Fruit fly (Drosophila melanogaster) whole organism, embryonic: ENCODE results near the gene CG13670.

ENCODE experiments used
- Ada2b ChIP-seq: fragments of 200-800 bp; sonication (Bioruptor generic); IDR thresholded peaks from 2 replicates; pipeline ENCODE4 v1.3.6; 2022; ENCODE audit warnings: missing biosample characterization, missing genetic modification characterization
- Atf-2 ChIP-seq: fragments of 200-800 bp; sonication (Bioruptor generic); optimal IDR thresholded peaks from 2 replicates; lab custom pipeline; 2016; ENCODE audit warnings: missing biosample characterization, missing genetic modification characterization
- Atf6 ChIP-seq: fragments of 200-800 bp; sonication (Bioruptor generic); IDR thresholded peaks from 2 replicates; pipeline ENCODE4 v1.3.6; 2022; ENCODE audit warnings: missing biosample characterization, missing genetic modification characterization
- CG10543 ChIP-seq: fragments of 200-800 bp; sonication (Bioruptor generic); optimal IDR thresholded peaks from 3 replicates; lab custom pipeline; 2017; ENCODE audit warnings: missing biosample characterization, mild to moderate bottlenecking, missing genetic modification characterization, moderate library complexity
- CG11504 ChIP-seq: fragments of 200-800 bp; sonication (Bioruptor generic); optimal IDR thresholded peaks from 3 replicates; lab custom pipeline; 2019; ENCODE audit warnings: missing biosample characterization, mild to moderate bottlenecking, missing genetic modification characterization, moderate library complexity
- CG13296 ChIP-seq: fragments of 200-800 bp; sonication (Bioruptor generic); optimal IDR thresholded peaks from 3 replicates; lab custom pipeline; 2018; ENCODE audit warnings: missing biosample characterization, mild to moderate bottlenecking, missing genetic modification characterization
- CG13424 ChIP-seq: fragments of 200-800 bp; sonication (Bioruptor generic); optimal IDR thresholded peaks from 2 replicates; lab custom pipeline; 2019; ENCODE audit warnings: missing biosample characterization, mild to moderate bottlenecking, missing genetic modification characterization, moderate library complexity
- CG13775 ChIP-seq: fragments of 200-800 bp; sonication (Bioruptor generic); optimal IDR thresholded peaks from 3 replicates; lab custom pipeline; 2017; ENCODE audit warnings: missing biosample characterization, mild to moderate bottlenecking, missing genetic modification characterization
- CG15073 ChIP-seq: fragments of 200-800 bp; sonication (Bioruptor generic); optimal IDR thresholded peaks from 2 replicates; lab custom pipeline; 2016; ENCODE audit warnings: missing biosample characterization, missing genetic modification characterization
- CG17328 ChIP-seq: fragments of 200-800 bp; sonication (Bioruptor generic); IDR thresholded peaks from 2 replicates; pipeline ENCODE4 v1.3.6; 2022; ENCODE audit warnings: missing biosample characterization, missing genetic modification characterization
- CG18262 ChIP-seq: fragments of 200-800 bp; optimal IDR thresholded peaks from 3 replicates; lab custom pipeline; 2019; ENCODE audit warnings: missing biosample characterization, mild to moderate bottlenecking, missing genetic modification characterization, moderate library complexity
- CG1832 ChIP-seq: fragments of 200-800 bp; sonication (Bioruptor generic); optimal IDR thresholded peaks from 2 replicates; lab custom pipeline; 2017; ENCODE audit warnings: missing biosample characterization, mild to moderate bottlenecking, missing genetic modification characterization, inconsistent platforms
- CG18476 ChIP-seq: fragments of 200-800 bp; sonication (Bioruptor generic); optimal IDR thresholded peaks from 2 replicates; lab custom pipeline; 2016; ENCODE audit warnings: missing biosample characterization, mild to moderate bottlenecking, missing genetic modification characterization
- CG2678 ChIP-seq: fragments of 200-800 bp; sonication (Bioruptor generic); optimal IDR thresholded peaks from 3 replicates; lab custom pipeline; 2019; ENCODE audit warnings: missing biosample characterization, mild to moderate bottlenecking, missing genetic modification characterization, moderate library complexity
- CG2712 ChIP-seq: fragments of 200-800 bp; optimal IDR thresholded peaks from 3 replicates; lab custom pipeline; 2019; ENCODE audit warnings: missing biosample characterization, mild to moderate bottlenecking, missing genetic modification characterization, moderate library complexity
- CG2889 ChIP-seq: fragments of 200-800 bp; sonication (Bioruptor generic); IDR thresholded peaks from 3 replicates; pipeline ENCODE4 v1.3.6; 2022; ENCODE audit warnings: missing biosample characterization, missing genetic modification characterization
- CG4617 ChIP-seq: fragments of 200-800 bp; sonication (Bioruptor generic); optimal IDR thresholded peaks from 3 replicates; lab custom pipeline; 2016; ENCODE audit warnings: missing biosample characterization, missing genetic modification characterization, borderline replicate concordance
- CG6765 ChIP-seq: fragments of 200-800 bp; sonication (Bioruptor generic); optimal IDR thresholded peaks from 3 replicates; lab custom pipeline; 2017; ENCODE audit warnings: missing biosample characterization, mild to moderate bottlenecking, missing genetic modification characterization
- CG7271 ChIP-seq: fragments of 200-800 bp; sonication (Bioruptor generic); optimal IDR thresholded peaks from 2 replicates; lab custom pipeline; 2018; ENCODE audit warnings: missing biosample characterization, mild to moderate bottlenecking, missing genetic modification characterization, moderate library complexity
- CG7839 ChIP-seq: fragments of 200-800 bp; sonication (Bioruptor generic); optimal IDR thresholded peaks from 3 replicates; lab custom pipeline; 2018; ENCODE audit warnings: missing biosample characterization, mild to moderate bottlenecking, missing genetic modification characterization, moderate library complexity
- CG7963 ChIP-seq: fragments of 200-800 bp; sonication (Bioruptor generic); IDR thresholded peaks from 3 replicates; pipeline ENCODE4 v1.3.6; 2022; ENCODE audit warnings: missing biosample characterization, missing genetic modification characterization; ENCODE audit not compliant: partially characterized antibody
- CG8388 ChIP-seq: fragments of 200-800 bp; sonication (Bioruptor generic); optimal IDR thresholded peaks from 2 replicates; lab custom pipeline; 2019; ENCODE audit warnings: missing biosample characterization, mild to moderate bottlenecking, missing genetic modification characterization, moderate library complexity
- CG9609 ChIP-seq: fragments of 200-800 bp; sonication (Bioruptor generic); optimal IDR thresholded peaks from 3 replicates; lab custom pipeline; 2016; ENCODE audit warnings: missing biosample characterization, missing genetic modification characterization
- Camta ChIP-seq: fragments of 200-800 bp; sonication (Bioruptor generic); optimal IDR thresholded peaks from 2 replicates; lab custom pipeline; 2016; ENCODE audit warnings: missing biosample characterization, missing genetic modification characterization
- Dip3 ChIP-seq: fragments of 200-800 bp; sonication (Bioruptor generic); optimal IDR thresholded peaks from 3 replicates; lab custom pipeline; 2016; ENCODE audit warnings: missing biosample characterization, missing genetic modification characterization
- Eip74EF ChIP-seq, 2 experiments: fragments of 200-800 bp in 1 of 2; fragments of >200 bp in 1 of 2; sonication (Bioruptor generic) in 1 of 2; optimal IDR thresholded peaks; 2 replicates each; lab custom pipeline; 2017 to 2019; ENCODE audit warnings: missing biosample characterization in 2 of 2, missing genetic modification characterization in 2 of 2, mild to moderate bottlenecking in 1 of 2, moderate library complexity in 1 of 2
- Fer2 ChIP-seq: fragments of 200-800 bp; sonication (Bioruptor generic); optimal IDR thresholded peaks from 2 replicates; lab custom pipeline; 2018; ENCODE audit warnings: missing biosample characterization, mild to moderate bottlenecking, missing genetic modification characterization, moderate library complexity
- Gug ChIP-seq: fragments of 200-800 bp; sonication (Bioruptor generic); IDR thresholded peaks from 4 replicates; pipeline ENCODE4 v1.3.6; 2022; ENCODE audit warnings: missing biosample characterization, missing genetic modification characterization
- Hr3 ChIP-seq: fragments of 200-800 bp; sonication (Bioruptor generic); optimal IDR thresholded peaks from 3 replicates; lab custom pipeline; 2016; ENCODE audit warnings: missing biosample characterization, missing genetic modification characterization
- Hr51 ChIP-seq, 2 experiments: fragments of 200-800 bp; sonication (Bioruptor generic); optimal IDR thresholded peaks; 2 replicates in 1 of 2; 3 replicates in 1 of 2; lab custom pipeline; 2016 to 2018; ENCODE audit warnings: missing biosample characterization in 2 of 2, missing genetic modification characterization in 2 of 2, mild to moderate bottlenecking in 1 of 2, moderate library complexity in 1 of 2
- Lim3 ChIP-seq: fragments of 200-800 bp; sonication (Bioruptor generic); IDR thresholded peaks from 2 replicates; pipeline ENCODE4 v1.3.6; 2022; ENCODE audit warnings: missing biosample characterization, missing genetic modification characterization
- MBD-R2 ChIP-seq: fragments of 200-800 bp; sonication (Bioruptor generic); IDR thresholded peaks from 2 replicates; pipeline ENCODE4 v1.3.6; 2022; ENCODE audit warnings: missing biosample characterization, missing genetic modification characterization
- Oaz ChIP-seq: fragments of 200-800 bp; sonication (Bioruptor generic); IDR thresholded peaks from 2 replicates; pipeline ENCODE4 v1.3.6; 2022; ENCODE audit warnings: missing biosample characterization, missing genetic modification characterization
- Opbp ChIP-seq: fragments of 200-800 bp; sonication (Bioruptor generic); IDR thresholded peaks from 3 replicates; pipeline ENCODE4 v1.3.6; 2022; ENCODE audit warnings: missing biosample characterization, missing genetic modification characterization; ENCODE audit not compliant: partially characterized antibody
- Ptx1 ChIP-seq: fragments of 200-800 bp; sonication (Bioruptor generic); IDR thresholded peaks from 2 replicates; pipeline ENCODE4 v1.3.6; 2022; ENCODE audit warnings: missing biosample characterization, missing genetic modification characterization
- Sox100B ChIP-seq: fragments of 200-800 bp; sonication (Bioruptor generic); optimal IDR thresholded peaks from 3 replicates; lab custom pipeline; 2018; ENCODE audit warnings: missing biosample characterization, mild to moderate bottlenecking, missing genetic modification characterization
- Sry-β ChIP-seq: fragments of 200-800 bp; sonication (Bioruptor generic); optimal IDR thresholded peaks from 2 replicates; lab custom pipeline; 2018; ENCODE audit warnings: missing biosample characterization, mild to moderate bottlenecking, missing genetic modification characterization, moderate library complexity
- cad ChIP-seq: fragments of >200 bp; optimal IDR thresholded peaks from 2 replicates; lab custom pipeline; 2017; ENCODE audit warnings: missing biosample characterization, missing genetic modification characterization
- cg ChIP-seq: fragments of 200-800 bp; sonication (Bioruptor generic); optimal IDR thresholded peaks from 3 replicates; lab custom pipeline; 2019; ENCODE audit warnings: missing biosample characterization, mild to moderate bottlenecking, missing genetic modification characterization, moderate library complexity
- da ChIP-seq: fragments of 200-800 bp; sonication (Bioruptor generic); optimal IDR thresholded peaks from 2 replicates; lab custom pipeline; 2016; ENCODE audit warnings: missing biosample characterization, missing genetic modification characterization
- esg ChIP-seq: fragments of 200-800 bp; sonication (Bioruptor generic); conservative IDR thresholded peaks from 2 replicates; pipeline ENCODE4 v1.3.6; 2022; ENCODE audit warnings: missing biosample characterization, missing genetic modification characterization
- gce ChIP-seq: fragments of 200-800 bp; sonication (Bioruptor generic); IDR thresholded peaks from 3 replicates; pipeline ENCODE4 v1.3.6; 2022; ENCODE audit warnings: missing biosample characterization, missing genetic modification characterization
- jing ChIP-seq: fragments of 200-800 bp; sonication (Bioruptor generic); optimal IDR thresholded peaks from 2 replicates; lab custom pipeline; 2018; ENCODE audit warnings: missing biosample characterization, mild to moderate bottlenecking, missing genetic modification characterization
- scrt ChIP-seq: fragments of 200-800 bp; sonication (Bioruptor generic); optimal IDR thresholded peaks from 2 replicates; lab custom pipeline; 2018; ENCODE audit warnings: missing biosample characterization, mild to moderate bottlenecking, missing genetic modification characterization, moderate library complexity
- sim ChIP-seq: fragments of 200-800 bp; sonication (Bioruptor generic); IDR thresholded peaks from 2 replicates; pipeline ENCODE4 v1.3.6; 2022; ENCODE audit warnings: missing biosample characterization, missing genetic modification characterization
- slbo ChIP-seq: fragments of 200-800 bp; sonication (Bioruptor generic); IDR thresholded peaks from 2 replicates; pipeline ENCODE4 v1.3.6; 2022; ENCODE audit warnings: missing biosample characterization, missing genetic modification characterization
- toy ChIP-seq: fragments of 200-800 bp; sonication (Bioruptor generic); IDR thresholded peaks from 2 replicates; pipeline ENCODE4 v1.3.6; 2022; ENCODE audit warnings: missing biosample characterization, missing genetic modification characterization
- trh ChIP-seq: fragments of 200-800 bp; sonication (Bioruptor generic); optimal IDR thresholded peaks from 2 replicates; lab custom pipeline; 2016; ENCODE audit warnings: missing biosample characterization, missing genetic modification characterization
- vfl ChIP-seq: fragments of 200-800 bp; sonication (Bioruptor generic); optimal IDR thresholded peaks from 2 replicates; lab custom pipeline; 2016; ENCODE audit warnings: missing biosample characterization, missing genetic modification characterization

Gene CG13670

DNA sequence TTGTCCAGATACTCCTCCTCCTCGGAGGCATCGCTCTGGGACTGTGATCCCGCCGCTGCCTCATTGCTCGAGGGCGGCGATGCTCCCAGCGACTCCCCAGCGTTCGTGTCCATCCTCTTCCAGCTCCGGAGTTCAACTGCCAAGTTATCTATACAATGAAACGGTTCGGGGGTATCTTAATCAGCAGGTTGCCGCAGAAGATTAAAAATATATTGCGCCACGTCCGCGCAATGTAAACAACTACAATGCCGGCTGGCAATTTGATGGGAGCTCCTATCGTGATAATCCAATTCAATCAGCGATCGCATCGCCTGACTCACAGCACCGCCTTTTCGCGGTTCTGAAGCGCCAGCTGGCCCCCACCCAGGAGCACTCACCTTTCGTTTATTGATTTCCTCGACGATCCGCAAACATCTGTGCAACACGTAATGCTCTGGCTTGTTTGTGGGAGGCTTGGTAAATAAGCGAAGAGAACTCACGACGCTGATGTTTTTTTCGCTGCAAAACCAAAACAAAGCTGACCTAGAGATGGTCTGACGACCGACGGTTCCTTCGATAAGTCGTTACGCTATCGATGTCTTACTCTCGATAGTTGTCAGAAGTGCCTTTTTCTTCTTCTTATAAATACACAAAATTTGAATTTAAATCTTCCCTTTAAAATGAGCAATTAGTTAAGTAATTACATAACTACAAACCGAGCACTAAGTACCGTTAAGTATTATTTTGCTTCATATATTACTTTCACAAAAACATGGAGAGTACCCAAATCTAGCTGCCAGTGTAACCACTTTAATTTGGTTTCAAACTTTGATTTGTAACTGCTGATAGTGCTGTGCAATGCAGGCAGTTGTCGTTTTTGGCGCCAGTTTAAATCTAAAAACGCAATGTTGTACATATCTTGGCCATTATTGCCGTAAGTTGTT lies 31.0 kb upstream of the CG13670 start, which contains the start of gene cert (continued):
- TF ChIP-seq CG13424 (no peak), CG13775 (GFP tag; lab: Kevin White, UChicago) (peak; percentile 33), CG11504 (no peak), CG7839 (tag; lab: Kevin White, UChicago) (peak; percentile 16), Sox100B (peak; percentile 2), gce (GFP tag; lab: Robert Waterston, UW) (no peak), Camta (GFP tag; lab: Kevin White, UChicago) (no peak), Fer2 (tag; lab: Kevin White, UChicago) (no peak), CG1832 (no peak), CG7271 (no peak), trh (GFP tag; lab: Kevin White, UChicago) (no peak), Hr51 (GFP tag; optimal IDR thresholded peaks at IDR 0.05; lab: Kevin White, UChicago) (no peak), CG18476 (no peak), Ptx1 (no peak), cg (GFP tag; lab: Kevin White, UChicago) (no peak), cad (GFP tag; lab: Kevin White, UChicago) (no peak), Lim3 (no peak), CG15073 (GFP tag; lab: Kevin White, UChicago) (no peak), CG13296 (GFP tag; lab: Kevin White, UChicago) (peak; percentile 8), CG2889 (GFP tag; lab: Robert Waterston, UW) (no peak), esg (no peak), Hr3 (peak; percentile 21), Oaz (GFP tag; lab: Robert Waterston, UW) (no peak), Atf6 (GFP tag; lab: Robert Waterston, UW) (0 out of 2 replicates have a peak, but pooled peaks have one; percentile 14), CG18262 (tag; lab: Kevin White, UChicago) (no peak), Opbp (GFP tag; lab: Robert Waterston, UW) (peak; percentile 90), toy (GFP tag; lab: Robert Waterston, UW) (no peak), CG9609 (GFP tag; lab: Kevin White, UChicago) (no peak), jing (no peak), CG2712 (tag; lab: Kevin White, UChicago) (peak; percentile 17), da (no peak), Eip74EF (GFP tag; optimal IDR thresholded peaks at IDR 0.05; lab: Kevin White, UChicago) (peak in 1 of 2 experiments; percentile 20), CG10543 (GFP tag; lab: Kevin White, UChicago) (peak; percentile 36), Atf-2 (GFP tag; lab: Kevin White, UChicago) (no peak), CG6765 (peak; percentile 22), CG7963 (GFP tag; lab: Robert Waterston, UW) (peak; percentile 81), CG4617 (GFP tag; lab: Kevin White, UChicago) (peak; percentile 37), MBD-R2 (GFP tag; lab: Robert Waterston, UW) (peak; percentile 71), Sry-β (GFP tag; lab: Kevin White, UChicago) (no peak), slbo (peak; percentile 54; the same call in 1 of the 2 replicates), vfl (GFP tag; lab: Kevin White, UChicago) (no peak), CG17328 (GFP tag; lab: Robert Waterston, UW) (no peak), Ada2b (no peak), Dip3 (GFP tag; lab: Kevin White, UChicago) (peak; percentile 22), CG8388 (no peak), scrt (GFP tag; lab: Kevin White, UChicago) (peak; percentile 26), Gug (no peak), sim (GFP tag; lab: Robert Waterston, UW) (no peak), CG2678 (tag; lab: Kevin White, UChicago) (no peak)
